Worm (Caenorhabditis elegans): ENCODE measurements around the gene ndub-5.

DNA sequence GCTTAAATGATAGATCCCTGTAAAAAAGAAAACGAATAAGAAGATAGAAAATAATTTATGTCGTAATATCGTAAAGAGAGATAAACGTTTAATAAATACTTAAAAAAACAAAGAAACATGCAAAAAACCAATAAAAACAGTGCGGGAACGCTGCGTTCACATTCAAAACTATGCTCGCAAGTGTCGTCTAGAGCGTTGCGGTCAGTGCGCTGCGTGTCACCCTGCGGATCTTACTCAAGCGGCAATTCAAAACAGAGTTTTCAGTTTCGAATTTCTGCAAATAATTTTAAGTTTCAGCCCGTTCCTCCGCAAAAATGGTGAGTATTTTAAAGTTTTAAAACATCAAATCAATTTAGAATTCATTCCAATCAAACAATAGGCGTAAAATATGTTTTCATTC, 23.7 kb upstream of the ndub-5 start, which contains the start of the genes tiar-1 and lelo-4:
- no peak for TF ChIP-seq B0310.2 (tag; optimal IDR thresholded peaks at IDR 0.05)
- TF ChIP-seq tra-4 (tag; optimal IDR thresholded peaks at IDR 0.05), result no peak
- no peak for TF ChIP-seq ama-1 (optimal IDR thresholded peaks at IDR 0.05)
- TF ChIP-seq ceh-36 (tag; optimal IDR thresholded peaks at IDR 0.05), result no peak
- TF ChIP-seq scrt-1 (GFP tag; IDR thresholded peaks at IDR 0.05), result no peak
